Worm (Caenorhabditis elegans) whole organism, L3 larva: ENCODE results near the gene mes-2.

Experiments used
- aly-2 ChIP-seq: fragments of 150-350 bp; optimal IDR thresholded peaks from 2 replicates; lab custom pipeline; 2014; ENCODE audit warnings: missing biosample characterization, missing genetic modification characterization
- ceh-16 ChIP-seq: sonication (generic microtip); optimal IDR thresholded peaks from 2 replicates; lab custom pipeline; 2017; ENCODE audit warnings: missing biosample characterization, missing genetic modification characterization
- ceh-82 ChIP-seq: fragments of 150-350 bp; optimal IDR thresholded peaks from 2 replicates; lab custom pipeline; 2014; ENCODE audit warnings: missing biosample characterization, missing genetic modification characterization
- egl-27 ChIP-seq: sonication (generic microtip); optimal IDR thresholded peaks from 4 replicates; lab custom pipeline; 2017; ENCODE audit warnings: missing biosample characterization, missing genetic modification reagents, missing genetic modification characterization
- lin-15B ChIP-seq: fragments of 150-350 bp; optimal IDR thresholded peaks from 2 replicates; lab custom pipeline; 2014; ENCODE audit warnings: missing biosample characterization, missing genetic modification characterization
- mdl-1 ChIP-seq: fragments of 150-350 bp; optimal IDR thresholded peaks from 2 replicates; lab custom pipeline; 2014; ENCODE audit warnings: missing biosample characterization, missing genetic modification characterization
- nfya-1 ChIP-seq: sonication (generic microtip); optimal IDR thresholded peaks from 2 replicates; lab custom pipeline; 2017; ENCODE audit warnings: missing genetic modification characterization, mild to moderate bottlenecking, missing compliant biosample characterization, antibody characterized with exemption, moderate library complexity; ENCODE audit not compliant: insufficient read depth
- nhr-237 ChIP-seq: fragments of 150-350 bp; optimal IDR thresholded peaks from 2 replicates; lab custom pipeline; 2014; ENCODE audit warnings: missing biosample characterization, missing genetic modification characterization
- nhr-76 ChIP-seq: fragments of 150-350 bp; sonication (generic microtip); optimal IDR thresholded peaks from 5 replicates; lab custom pipeline; 2014; ENCODE audit warnings: missing biosample characterization, missing genetic modification characterization
- nhr-77 ChIP-seq: fragments of 150-350 bp; optimal IDR thresholded peaks from 2 replicates; lab custom pipeline; 2014; ENCODE audit warnings: missing biosample characterization, missing genetic modification characterization
- skn-1 ChIP-seq: fragments of 150-350 bp; optimal IDR thresholded peaks from 2 replicates; lab custom pipeline; 2014; ENCODE audit warnings: missing biosample characterization, missing genetic modification characterization
- ztf-11 ChIP-seq: fragments of 150-350 bp; optimal IDR thresholded peaks from 2 replicates; lab custom pipeline; 2014; ENCODE audit warnings: missing biosample characterization, missing genetic modification characterization
- ztf-4 ChIP-seq: fragments of 150-350 bp; optimal IDR thresholded peaks from 2 replicates; lab custom pipeline; 2014; ENCODE audit warnings: missing biosample characterization, missing genetic modification characterization

ce11 chrII:14427714-14428113 lies 43.9 kb downstream of the mes-2 start:
- no peak for TF ChIP-seq ztf-4 (tag; lab: Kevin White, UChicago)
- no peak for TF ChIP-seq aly-2
- no peak for TF ChIP-seq lin-15B
- TF ChIP-seq ceh-16, result no peak
- TF ChIP-seq mdl-1, result no peak
- TF ChIP-seq egl-27, result no peak
- TF ChIP-seq ceh-82 (tag; lab: Kevin White, UChicago), result no peak
- no peak for TF ChIP-seq skn-1
- TF ChIP-seq nhr-76 (tag; lab: Kevin White, UChicago), result no peak
- TF ChIP-seq nfya-1 (tag; lab: Kevin White, UChicago), result no peak
- TF ChIP-seq nhr-237 (tag; lab: Kevin White, UChicago), result no peak
- no peak for TF ChIP-seq nhr-77 (tag; lab: Kevin White, UChicago)
- no peak for TF ChIP-seq ztf-11 (tag; lab: Kevin White, UChicago)
